Fruit fly (Drosophila melanogaster) whole organism, wandering third instar larva: ENCODE data around the gene Ant2.

Experiments
- CG32264 ChIP-seq: fragments of 200-800 bp; sonication (Bioruptor generic); optimal IDR thresholded peaks from 2 replicates; lab custom pipeline; 2016; ENCODE audit warnings: missing biosample characterization, missing genetic modification characterization
- CG9705 ChIP-seq: fragments of 200-800 bp; sonication (Bioruptor generic); optimal IDR thresholded peaks from 2 replicates; lab custom pipeline; 2018; ENCODE audit warnings: missing biosample characterization, mild to moderate bottlenecking, missing genetic modification characterization
- CrebA ChIP-seq: fragments of 200-800 bp; sonication (Bioruptor generic); optimal IDR thresholded peaks from 2 replicates; lab custom pipeline; 2016; ENCODE audit warnings: missing biosample characterization, mild to moderate bottlenecking, missing genetic modification characterization, borderline replicate concordance
- Dfd ChIP-seq: fragments of >200 bp; optimal IDR thresholded peaks from 2 replicates; lab custom pipeline; 2017; ENCODE audit warnings: missing biosample characterization, missing genetic modification characterization
- Dif ChIP-seq: fragments of 200-275, 200-300 bp; sonication (Bioruptor generic); optimal IDR thresholded peaks from 2 replicates; lab custom pipeline; 2018; ENCODE audit warnings: missing biosample characterization, missing genetic modification characterization; ENCODE audit not compliant: partially characterized antibody
- GATAd ChIP-seq: sonication (Bioruptor generic); optimal IDR thresholded peaks from 2 replicates; lab custom pipeline; 2016; ENCODE audit warnings: missing biosample characterization, missing genetic modification characterization
- HLH106 ChIP-seq: fragments of 200-800 bp; optimal IDR thresholded peaks from 3 replicates; lab custom pipeline; 2019; ENCODE audit warnings: missing biosample characterization, mild to moderate bottlenecking, missing genetic modification characterization, moderate library complexity
- Hnf4 ChIP-seq: fragments of 200-800 bp; sonication (Bioruptor generic); optimal IDR thresholded peaks from 2 replicates; lab custom pipeline; 2016; ENCODE audit warnings: missing biosample characterization, mild to moderate bottlenecking, missing genetic modification characterization
- Hr78 ChIP-seq: fragments of >200 bp; optimal IDR thresholded peaks from 2 replicates; lab custom pipeline; 2017; ENCODE audit warnings: missing biosample characterization, missing genetic modification characterization
- Hr83 ChIP-seq: fragments of 200-300 bp; sonication (Bioruptor generic); optimal IDR thresholded peaks from 2 replicates; lab custom pipeline; 2016; ENCODE audit warnings: missing biosample characterization, mild to moderate bottlenecking, missing genetic modification characterization, moderate library complexity; ENCODE audit not compliant: poor library complexity, severe bottlenecking
- Jra ChIP-seq: sonication (Bioruptor generic); optimal IDR thresholded peaks from 2 replicates; lab custom pipeline; 2016; ENCODE audit warnings: missing biosample characterization, missing genetic modification characterization
- Myc ChIP-seq: fragments of >200 bp; optimal IDR thresholded peaks from 2 replicates; lab custom pipeline; 2017
- OdsH ChIP-seq: fragments of 200-800 bp; sonication (Bioruptor generic); optimal IDR thresholded peaks from 2 replicates; lab custom pipeline; 2016; ENCODE audit warnings: missing biosample characterization, mild to moderate bottlenecking, missing genetic modification characterization
- Sp1 ChIP-seq: fragments of 200-800 bp; sonication (Bioruptor generic); optimal IDR thresholded peaks from 3 replicates; lab custom pipeline; 2019; ENCODE audit warnings: missing biosample characterization, mild to moderate bottlenecking, missing genetic modification characterization, moderate library complexity
- Vsx2 ChIP-seq: fragments of 200-300, 225-300 bp; sonication (Bioruptor generic); optimal IDR thresholded peaks from 2 replicates; lab custom pipeline; 2018; ENCODE audit warnings: missing biosample characterization, missing genetic modification characterization; ENCODE audit not compliant: partially characterized antibody
- brk ChIP-seq: fragments of 200-800 bp; sonication (Bioruptor generic); optimal IDR thresholded peaks from 2 replicates; lab custom pipeline; 2016; ENCODE audit warnings: missing biosample characterization, mild to moderate bottlenecking, missing genetic modification characterization
- dl ChIP-seq, 2 experiments: fragments of 175-275, 200-275 bp in 1 of 2; fragments of 200-275 bp in 1 of 2; sonication (Bioruptor generic); optimal IDR thresholded peaks; lab custom pipeline; 2018; ENCODE audit warnings: mild to moderate bottlenecking in 2 of 2, missing biosample characterization in 2 of 2, missing genetic modification characterization in 2 of 2, moderate library complexity in 2 of 2; ENCODE audit not compliant: partially characterized antibody in 2 of 2, insufficient read depth in 1 of 2
- dmrt93B ChIP-seq: fragments of 200-800 bp; sonication (Bioruptor generic); optimal IDR thresholded peaks from 2 replicates; lab custom pipeline; 2018; ENCODE audit warnings: missing biosample characterization, mild to moderate bottlenecking, missing genetic modification characterization
- dsf ChIP-seq: sonication (Bioruptor generic); optimal IDR thresholded peaks from 2 replicates; lab custom pipeline; 2016; ENCODE audit warnings: missing biosample characterization, missing genetic modification characterization, borderline replicate concordance
- ey ChIP-seq: fragments of 200-800 bp; sonication (Bioruptor generic); optimal IDR thresholded peaks from 2 replicates; lab custom pipeline; 2016; ENCODE audit warnings: missing biosample characterization, missing genetic modification characterization
- foxo ChIP-seq, 2 experiments: fragments of 200-800 bp; sonication (Bioruptor generic); optimal IDR thresholded peaks; 2 replicates in 1 of 2; 3 replicates in 1 of 2; lab custom pipeline; 2016 to 2017; ENCODE audit warnings: missing biosample characterization in 2 of 2, missing genetic modification characterization in 2 of 2
- fru ChIP-seq: fragments of 200-800 bp; sonication (Bioruptor generic); optimal IDR thresholded peaks from 3 replicates; lab custom pipeline; 2016; ENCODE audit warnings: missing biosample characterization, mild to moderate bottlenecking, missing genetic modification characterization
- h ChIP-seq: fragments of 200-800 bp; sonication (Bioruptor generic); optimal IDR thresholded peaks from 3 replicates; lab custom pipeline; 2016; ENCODE audit warnings: missing biosample characterization, mild to moderate bottlenecking, missing genetic modification characterization
- jim ChIP-seq: fragments of 175-275, 200-325 bp; sonication (Bioruptor generic); optimal IDR thresholded peaks from 2 replicates; lab custom pipeline; 2016; ENCODE audit warnings: missing biosample characterization, mild to moderate bottlenecking, missing genetic modification characterization
- psq ChIP-seq: fragments of 200-800 bp; sonication (Bioruptor generic); optimal IDR thresholded peaks from 3 replicates; lab custom pipeline; 2017; ENCODE audit warnings: missing biosample characterization, mild to moderate bottlenecking, missing genetic modification characterization, moderate library complexity
- rgr ChIP-seq: fragments of 200-800 bp; sonication (Bioruptor generic); optimal IDR thresholded peaks from 3 replicates; lab custom pipeline; 2016; ENCODE audit warnings: missing biosample characterization, mild to moderate bottlenecking, missing genetic modification characterization
- sage ChIP-seq: fragments of 200-800 bp; sonication (Bioruptor generic); optimal IDR thresholded peaks from 2 replicates; lab custom pipeline; 2016; ENCODE audit warnings: missing biosample characterization, mild to moderate bottlenecking, missing genetic modification characterization
- sv ChIP-seq: fragments of 200-800 bp; sonication (Bioruptor generic); optimal IDR thresholded peaks from 3 replicates; lab custom pipeline; 2016; ENCODE audit warnings: missing biosample characterization, missing genetic modification characterization
- usp ChIP-seq: fragments of >200 bp; optimal IDR thresholded peaks from 2 replicates; lab custom pipeline; 2017; ENCODE audit warnings: missing biosample characterization, missing genetic modification characterization
- woc ChIP-seq: sonication (Bioruptor generic); optimal IDR thresholded peaks from 2 replicates; lab custom pipeline; 2016; ENCODE audit warnings: missing biosample characterization, mild to moderate bottlenecking, missing genetic modification characterization

Gene Ant2

DNA sequence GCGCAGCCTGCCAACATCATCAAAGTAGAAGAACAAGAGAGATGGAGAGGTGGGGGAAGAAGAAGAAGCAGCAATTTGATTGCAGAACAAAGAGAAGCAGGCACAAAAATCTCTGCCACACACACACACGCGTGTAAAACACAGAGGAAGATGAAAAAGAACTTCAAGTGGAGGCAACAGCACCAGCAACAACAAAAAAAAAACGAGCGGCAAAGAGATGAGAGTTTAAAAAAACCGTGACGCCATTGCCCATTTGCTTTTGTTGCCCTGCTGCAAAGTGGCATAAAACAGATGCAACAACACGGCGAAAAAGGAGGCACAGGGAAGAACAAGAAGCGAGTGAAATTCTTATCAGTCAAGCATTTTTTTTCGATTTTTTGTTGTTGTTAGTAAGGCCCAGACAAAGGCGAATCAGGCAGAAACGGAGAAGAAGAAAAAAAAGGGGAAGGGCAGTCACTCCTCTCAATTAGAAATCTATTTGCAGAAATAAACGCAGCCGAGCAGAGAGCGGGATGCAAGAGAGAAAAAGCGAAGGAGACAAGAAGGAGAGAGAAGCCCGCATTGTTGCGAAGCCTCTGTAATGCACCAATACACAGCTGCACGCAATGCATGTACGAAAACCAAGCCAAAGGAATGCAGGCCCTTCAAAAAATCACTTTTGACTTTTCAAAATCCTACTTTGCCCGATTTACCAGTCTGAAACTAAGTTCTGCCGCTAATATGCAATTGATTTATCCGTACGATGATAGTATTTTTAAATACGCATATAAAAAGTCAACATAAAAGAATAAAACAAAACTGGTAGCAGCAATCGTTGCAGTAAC, 44.7 kb downstream of the Ant2 start:
- TF ChIP-seq HLH106 (tag; lab: Kevin White, UChicago) (no peak), Jra (GFP tag; lab: Kevin White, UChicago) (peak; percentile 25), ey (GFP tag; lab: Kevin White, UChicago) (no peak), sage (GFP tag; lab: Kevin White, UChicago) (no peak), CG32264 (GFP tag; lab: Kevin White, UChicago) (no peak), dmrt93B (GFP tag; lab: Kevin White, UChicago) (no peak), usp (no peak), Sp1 (peak; percentile 35), psq (GFP tag; lab: Kevin White, UChicago) (peak; percentile 88), Hnf4 (GFP tag; lab: Kevin White, UChicago) (peak; percentile 7), sv (GFP tag; lab: Kevin White, UChicago) (no peak), fru (GFP tag; lab: Kevin White, UChicago) (peak; percentile 21)

DNA sequence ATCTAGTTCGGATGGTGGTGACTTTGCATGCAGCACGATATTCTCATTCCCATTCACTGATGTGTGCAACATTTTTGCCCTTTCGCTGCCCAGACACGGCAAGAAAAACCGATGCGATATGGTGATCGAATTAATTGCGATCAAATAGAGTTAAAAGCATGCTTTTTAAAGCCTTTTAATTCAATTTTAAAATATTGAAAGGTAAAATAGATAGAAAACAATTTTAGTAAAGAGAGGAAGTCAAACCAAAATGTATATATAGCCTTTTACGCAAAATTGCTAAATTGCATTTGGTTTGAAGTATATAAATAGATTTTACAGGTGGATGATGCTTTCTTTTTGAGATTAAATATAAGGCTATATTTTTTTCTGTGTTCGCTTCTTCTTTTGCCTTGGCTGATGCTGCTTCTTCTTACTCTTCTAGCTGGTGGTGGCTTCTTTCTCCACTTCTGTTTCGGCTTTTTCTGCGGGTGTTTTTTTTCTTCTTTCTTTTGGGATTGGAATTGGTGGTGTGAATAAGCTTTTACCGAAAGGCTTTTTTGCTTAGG, 45.7 kb downstream of the Ant2 start:
- TF ChIP-seq rgr (GFP tag; lab: Kevin White, UChicago) (no peak), HLH106 (tag; lab: Kevin White, UChicago) (peak; percentile 42), Sp1 (peak; percentile 49), foxo (GFP tag; optimal IDR thresholded peaks at IDR 0.05; lab: Kevin White, UChicago) (peak in 1 of 2 experiments; percentile 46), CG9705 (GFP tag; lab: Kevin White, UChicago) (no peak), dsf (GFP tag; lab: Kevin White, UChicago) (no peak), woc (GFP tag; lab: Kevin White, UChicago) (peak; percentile 10), fru (GFP tag; lab: Kevin White, UChicago) (peak; percentile 34), jim (no peak), usp (no peak), GATAd (no peak)
- TF ChIP-seq, all 38 proteins: peak for 5

DNA sequence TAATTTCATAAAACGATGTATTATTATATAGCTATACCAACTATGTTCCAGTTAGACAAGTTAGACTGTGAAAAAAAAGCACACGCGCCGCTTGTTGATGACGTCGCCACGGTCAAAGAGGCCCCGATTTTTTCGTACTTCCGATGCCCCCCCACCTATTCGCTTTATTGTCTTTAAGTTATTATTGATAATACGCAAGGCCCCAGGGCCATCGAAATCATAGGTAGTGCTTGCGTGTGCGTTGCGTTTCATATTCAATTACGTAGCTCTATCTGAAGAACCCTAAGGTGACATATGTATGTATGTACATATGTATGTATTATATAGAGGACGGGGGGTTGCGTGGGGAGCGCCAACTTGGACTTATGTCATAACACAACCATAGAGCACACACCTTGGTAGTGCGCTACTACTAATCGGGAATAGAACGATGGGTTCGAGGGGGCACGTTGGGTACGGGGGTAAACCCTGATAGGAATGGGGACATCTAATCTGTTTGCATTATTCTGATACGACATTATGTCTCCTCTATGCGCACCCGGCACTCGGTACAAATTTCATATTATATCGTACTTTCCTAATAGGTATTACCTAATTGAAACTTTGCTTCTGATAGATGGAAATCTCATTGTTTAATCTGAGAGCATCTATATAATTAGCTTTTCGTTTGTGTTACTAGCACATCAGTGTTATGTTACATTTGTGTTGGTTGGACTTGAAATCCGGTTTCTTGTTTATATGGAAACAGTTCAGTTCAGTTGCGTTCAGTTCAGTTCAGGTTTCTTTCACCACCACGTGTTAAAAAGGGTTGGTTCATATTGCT, 46.9 kb downstream of the Ant2 start:
- TF ChIP-seq dsf (GFP tag; lab: Kevin White, UChicago) = no peak
- no peak for TF ChIP-seq Hnf4 (GFP tag; lab: Kevin White, UChicago)
- TF ChIP-seq CrebA = no peak
- TF ChIP-seq brk = no peak
- no peak for TF ChIP-seq sage (GFP tag; lab: Kevin White, UChicago)
- TF ChIP-seq Myc (lab: Kevin White, UChicago) = no peak
- TF ChIP-seq dmrt93B (GFP tag; lab: Kevin White, UChicago) = no peak
- no peak for TF ChIP-seq Hr83 (GFP tag; lab: Kevin White, UChicago)
- no peak for TF ChIP-seq foxo (GFP tag; optimal IDR thresholded peaks at IDR 0.05; lab: Kevin White, UChicago)
- TF ChIP-seq ey (GFP tag; lab: Kevin White, UChicago) = no peak
- no peak for TF ChIP-seq OdsH (GFP tag; lab: Kevin White, UChicago)
- no peak for TF ChIP-seq HLH106 (tag; lab: Kevin White, UChicago)
- no peak for TF ChIP-seq dl (GFP tag; optimal IDR thresholded peaks at IDR 0.05; lab: Kevin White, UChicago; ENCODE audit: insufficient read depth in 1 of 2, partially characterized antibody in 2 of 2)

DNA sequence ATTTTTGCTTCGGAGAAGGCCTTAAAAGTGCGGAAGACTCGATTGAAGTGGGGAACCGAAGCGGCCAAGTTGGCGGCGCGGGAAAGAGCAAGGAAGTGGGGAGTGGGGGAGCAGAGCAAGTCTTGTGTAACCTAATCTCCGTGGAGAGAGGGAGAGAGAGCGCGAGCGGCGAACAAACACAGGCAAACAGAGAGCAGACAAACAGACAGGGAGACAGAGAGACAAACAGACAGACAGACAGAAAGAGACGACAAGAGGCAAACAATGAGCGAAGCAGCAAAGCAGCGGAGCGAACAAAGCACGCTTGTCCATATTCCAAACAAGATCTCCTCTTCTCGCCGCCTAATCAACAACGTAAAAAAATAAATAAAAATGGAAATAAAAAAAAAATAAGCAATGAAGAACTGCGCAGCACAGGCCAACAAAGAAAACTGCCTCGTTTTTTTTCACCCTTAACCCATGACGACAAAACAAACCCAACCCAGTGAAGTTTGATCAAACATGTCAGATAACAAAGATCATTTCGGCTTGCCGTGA, 47.8 kb downstream of the Ant2 start:
- TF ChIP-seq Hr78 = no peak
- TF ChIP-seq fru (GFP tag; lab: Kevin White, UChicago) = peak; percentile 48
- TF ChIP-seq dl (GFP tag; optimal IDR thresholded peaks at IDR 0.05; lab: Kevin White, UChicago; ENCODE audit: insufficient read depth in 1 of 2, partially characterized antibody in 2 of 2) = peak; percentile 20 to 82
- TF ChIP-seq psq (GFP tag; lab: Kevin White, UChicago) = peak; percentile 70
- peak; percentile 51 for TF ChIP-seq Dif (GFP tag; lab: Kevin White, UChicago)
- no peak for TF ChIP-seq dmrt93B (GFP tag; lab: Kevin White, UChicago)
- peak; percentile 64 for TF ChIP-seq Vsx2 (GFP tag; lab: Kevin White, UChicago)
- no peak for TF ChIP-seq Dfd (GFP tag; lab: Kevin White, UChicago)
- peak; percentile 14 for TF ChIP-seq h (GFP tag; lab: Kevin White, UChicago)
- peak; percentile 45 for TF ChIP-seq sage (GFP tag; lab: Kevin White, UChicago)
- peak; percentile 56 for TF ChIP-seq CrebA
